Worm (Caenorhabditis elegans): Measurements from ENCODE around the gene C18G1.1.

ce11 chrV:4826710-4827380 is 49.1 kb downstream of the C18G1.1 start, which contains the start of the genes hsp-6 and C37H5.5:
- TF ChIP-seq hmg-4 (GFP tag; optimal IDR thresholded peaks at IDR 0.05) (peak; percentile 25), F13C5.2 (tag; optimal IDR thresholded peaks at IDR 0.05) (peak; percentile 57), pes-1 (GFP tag; IDR thresholded peaks at IDR 0.05) (peak; percentile 63; the same call in 1 of the 2 replicates), ceh-36 (tag; optimal IDR thresholded peaks at IDR 0.05) (no peak), ama-1 (optimal IDR thresholded peaks at IDR 0.05) (no peak), hmbx-1 (tag; optimal IDR thresholded peaks at IDR 0.05) (no peak), ets-7 (tag; optimal IDR thresholded peaks at IDR 0.05) (no peak), flt-1 (GFP tag; IDR thresholded peaks at IDR 0.05) (0 out of 2 replicates have a peak, but pooled peaks have one; percentile 7)

Data from whole organism, early embryonic.